Worm (Caenorhabditis elegans) whole organism, young adult: Measurements from ENCODE around the gene C34F6.9.

Experiments
- B0261.1 ChIP-seq: sonication (generic microtip); optimal IDR thresholded peaks from 2 replicates; lab custom pipeline; 2016; ENCODE audit warnings: mild to moderate bottlenecking, missing genetic modification characterization, moderate library complexity, missing compliant biosample characterization
- F57A8.1 ChIP-seq: fragments of 200-800 bp; sonication (Bioruptor generic); optimal IDR thresholded peaks from 2 replicates; lab custom pipeline; 2018; ENCODE audit warnings: mild to moderate bottlenecking, missing genetic modification characterization, moderate library complexity, missing compliant biosample characterization
- attf-3 ChIP-seq: fragments of 200-800 bp; sonication (Bioruptor generic); conservative IDR thresholded peaks from 2 replicates; pipeline ENCODE4 v1.3.6; 2022; ENCODE audit warnings: missing genetic modification reagents, missing genetic modification characterization, missing compliant biosample characterization
- attf-6 ChIP-seq: fragments of 200-800 bp; sonication (Bioruptor generic); IDR thresholded peaks from 2 replicates; pipeline ENCODE4 v1.3.6; 2022; ENCODE audit warnings: missing genetic modification reagents, missing genetic modification characterization, missing compliant biosample characterization
- lin-40 ChIP-seq: sonication (generic microtip); optimal IDR thresholded peaks from 2 replicates; lab custom pipeline; 2016; ENCODE audit warnings: missing genetic modification characterization, mild to moderate bottlenecking, missing compliant biosample characterization, missing genotype, missing genetic modification reagents
- nhr-80 ChIP-seq: sonication (generic microtip); optimal IDR thresholded peaks from 2 replicates; lab custom pipeline; 2016; ENCODE audit warnings: missing genetic modification characterization, missing compliant biosample characterization

ce11 chrX:11196741-11197140, 25.7 kb downstream of the C34F6.9 start, which contains the start of gene C34F6.1:
- TF ChIP-seq B0261.1 (tag; lab: Kevin White, UChicago), result no peak
- no peak for TF ChIP-seq lin-40
- TF ChIP-seq F57A8.1 (GFP tag; lab: Kevin White, UChicago), result no peak
- no peak for TF ChIP-seq nhr-80 (tag; lab: Kevin White, UChicago)
- no peak for TF ChIP-seq attf-3 (GFP tag; lab: Robert Waterston, UW)
- TF ChIP-seq attf-6 (GFP tag; lab: Robert Waterston, UW), result no peak
